Fruit fly (Drosophila melanogaster) whole organism, prepupa: Measurements from ENCODE around the gene Spc105R.
A peak's percentile ranks its signal among the peaks of the same experiment; 100 is the strongest.

Experiments
- CG10669 ChIP-seq: fragments of 200-800 bp; sonication (Bioruptor generic); optimal IDR thresholded peaks from 3 replicates; lab custom pipeline; 2018; ENCODE audit warnings: missing biosample characterization, mild to moderate bottlenecking, missing genetic modification characterization, moderate library complexity
- CG6808 ChIP-seq: fragments of 200-800 bp; sonication (Bioruptor generic); optimal IDR thresholded peaks from 3 replicates; lab custom pipeline; 2017; ENCODE audit warnings: missing biosample characterization, missing genetic modification characterization, mild to moderate bottlenecking, moderate library complexity, missing genetic modification reagents
- CG6854 ChIP-seq: fragments of 200-800 bp; sonication (Bioruptor generic); optimal IDR thresholded peaks from 2 replicates; lab custom pipeline; 2017; ENCODE audit warnings: missing biosample characterization, mild to moderate bottlenecking, missing genetic modification characterization
- CG9139 ChIP-seq: fragments of 200-800 bp; sonication (Bioruptor generic); optimal IDR thresholded peaks from 3 replicates; lab custom pipeline; 2017; ENCODE audit warnings: missing biosample characterization, mild to moderate bottlenecking, missing genetic modification characterization
- Eip93F ChIP-seq: fragments of 200-800 bp; sonication (Bioruptor generic); optimal IDR thresholded peaks from 2 replicates; lab custom pipeline; 2016; ENCODE audit warnings: missing biosample characterization, mild to moderate bottlenecking, missing genetic modification characterization
- Hr38 ChIP-seq: sonication (Bioruptor generic); optimal IDR thresholded peaks from 2 replicates; lab custom pipeline; 2016; ENCODE audit warnings: missing biosample characterization, missing genetic modification characterization
- Hr4 ChIP-seq: fragments of 200-800 bp; sonication (Bioruptor generic); optimal IDR thresholded peaks from 3 replicates; lab custom pipeline; 2016; ENCODE audit warnings: missing biosample characterization, missing genetic modification characterization
- Lpt ChIP-seq: fragments of 200-800 bp; sonication (Bioruptor generic); optimal IDR thresholded peaks from 3 replicates; lab custom pipeline; 2016; ENCODE audit warnings: missing biosample characterization, missing genetic modification characterization
- Met ChIP-seq: fragments of 200-800 bp; sonication (Bioruptor generic); optimal IDR thresholded peaks from 3 replicates; lab custom pipeline; 2016; ENCODE audit warnings: missing biosample characterization, missing genetic modification characterization
- achi ChIP-seq: fragments of 200-800 bp; sonication (Bioruptor generic); optimal IDR thresholded peaks from 3 replicates; lab custom pipeline; 2016; ENCODE audit warnings: missing biosample characterization, missing genetic modification characterization
- fd85E ChIP-seq: fragments of 200-800 bp; sonication (Bioruptor generic); optimal IDR thresholded peaks from 3 replicates; lab custom pipeline; 2016; ENCODE audit warnings: missing biosample characterization, missing genetic modification characterization

DNA sequence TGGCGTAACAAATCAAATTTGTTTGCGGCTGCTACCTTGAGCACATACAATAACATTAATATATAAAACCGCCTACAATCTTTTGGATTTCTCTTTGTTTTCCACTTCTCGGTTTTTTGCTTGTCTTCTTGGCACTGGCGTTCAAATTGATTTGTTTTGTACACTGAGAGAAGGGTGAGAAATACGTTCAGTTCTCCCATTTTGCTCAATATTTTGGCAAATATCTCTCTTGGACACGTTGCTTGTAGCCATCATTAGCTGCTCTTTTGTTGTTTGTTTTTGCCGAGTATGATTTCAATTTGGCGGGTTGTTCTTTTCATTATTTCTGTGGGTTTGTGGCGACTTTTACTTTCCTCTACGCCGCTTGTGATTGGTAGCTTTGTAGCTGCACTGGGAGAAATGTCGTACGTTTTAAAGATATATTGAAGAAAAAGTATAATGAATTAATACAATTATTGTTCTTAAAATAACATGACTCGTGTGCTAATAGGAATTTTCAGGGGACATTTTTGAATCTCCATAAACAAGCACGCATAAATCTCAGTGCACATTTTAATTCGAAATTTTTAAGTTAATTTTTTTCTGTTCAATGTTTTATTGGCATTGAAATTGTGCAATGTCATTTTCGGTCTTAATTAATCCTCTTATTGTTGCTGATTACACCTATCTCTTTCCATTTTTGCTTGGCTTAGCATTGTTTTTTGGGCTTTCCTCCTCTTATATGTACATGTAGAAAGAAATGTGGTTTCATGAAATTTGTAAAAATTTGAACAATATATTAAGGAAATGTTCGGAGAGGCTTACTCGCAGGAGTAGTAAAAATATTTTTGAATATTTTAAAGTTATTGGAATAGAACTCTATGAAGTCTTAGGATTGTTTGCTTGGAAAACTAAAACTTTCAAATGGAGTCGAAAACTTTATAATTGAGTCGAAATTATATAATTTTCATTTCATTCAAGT, 27.0 kb downstream of the Spc105R start:
- TF ChIP-seq Lpt (GFP tag; lab: Kevin White, UChicago) (no peak), CG9139 (GFP tag; lab: Kevin White, UChicago) (no peak), fd85E (GFP tag; lab: Kevin White, UChicago) (no peak), CG6854 (GFP tag; lab: Kevin White, UChicago) (no peak), Hr38 (GFP tag; lab: Kevin White, UChicago) (no peak), CG6808 (GFP tag; lab: Kevin White, UChicago) (no peak), Met (GFP tag; lab: Kevin White, UChicago) (peak; percentile 51), achi (GFP tag; lab: Kevin White, UChicago) (no peak), Hr4 (GFP tag; lab: Kevin White, UChicago) (peak; percentile 27), CG10669 (GFP tag; lab: Kevin White, UChicago) (no peak), Eip93F (no peak)
